Worm (Caenorhabditis elegans) whole organism, mixed stage, embryonic: ENCODE data around the gene npr-33.

Source experiments
- M03D4.4 ChIP-seq: sonication (generic microtip); optimal IDR thresholded peaks from 2 replicates; lab custom pipeline; 2017; ENCODE audit warnings: mild to moderate bottlenecking, missing genetic modification characterization, missing compliant biosample characterization
- bed-3 ChIP-seq: fragments of 200-800 bp; sonication (Bioruptor generic); optimal IDR thresholded peaks from 3 replicates; lab custom pipeline; 2018; ENCODE audit warnings: mild to moderate bottlenecking, missing genetic modification characterization, moderate library complexity, missing compliant biosample characterization
- elt-1 ChIP-seq: sonication (generic microtip); optimal IDR thresholded peaks from 2 replicates; lab custom pipeline; 2017; ENCODE audit warnings: missing genetic modification characterization, mild to moderate bottlenecking, missing compliant biosample characterization, antibody characterized with exemption, moderate library complexity, borderline replicate concordance; ENCODE audit not compliant: insufficient read depth
- elt-3 ChIP-seq: fragments of 150-350 bp; optimal IDR thresholded peaks from 2 replicates; lab custom pipeline; 2014; ENCODE audit warnings: missing biosample characterization, missing genetic modification characterization
- ham-2 ChIP-seq: fragments of 200-800 bp; sonication (Bioruptor generic); optimal IDR thresholded peaks from 2 replicates; lab custom pipeline; 2018; ENCODE audit warnings: mild to moderate bottlenecking, missing genetic modification characterization, missing compliant biosample characterization
- hlh-1 ChIP-seq: fragments of 150-350 bp; optimal IDR thresholded peaks from 2 replicates; lab custom pipeline; 2014; ENCODE audit warnings: missing biosample characterization, missing genetic modification reagents, missing genetic modification characterization
- lin-13 ChIP-seq: fragments of 150-350 bp; optimal IDR thresholded peaks from 2 replicates; lab custom pipeline; 2014; ENCODE audit warnings: missing biosample characterization, missing genetic modification characterization
- lsy-2 ChIP-seq: fragments of 150-350 bp; optimal IDR thresholded peaks from 2 replicates; lab custom pipeline; 2014; ENCODE audit warnings: missing biosample characterization, missing genetic modification characterization
- nhr-12 ChIP-seq: fragments of 150-350 bp; optimal IDR thresholded peaks from 2 replicates; lab custom pipeline; 2014; ENCODE audit warnings: missing biosample characterization, missing genetic modification characterization
- nhr-237 ChIP-seq: fragments of 150-350 bp; optimal IDR thresholded peaks from 2 replicates; lab custom pipeline; 2014; ENCODE audit warnings: missing biosample characterization, missing genetic modification characterization
- nhr-76 ChIP-seq: sonication (generic microtip); optimal IDR thresholded peaks from 2 replicates; lab custom pipeline; 2017; ENCODE audit warnings: missing biosample characterization, missing genetic modification characterization
- pha-4 ChIP-seq: fragments of 150-350 bp; optimal IDR thresholded peaks from 2 replicates; lab custom pipeline; 2018; ENCODE audit warnings: missing biosample characterization, missing genetic modification reagents, missing genetic modification characterization
- snpc-4 ChIP-seq: fragments of 150-350 bp; optimal IDR thresholded peaks from 2 replicates; lab custom pipeline; 2014; ENCODE audit warnings: missing biosample characterization, missing genetic modification characterization
- unc-62 ChIP-seq: fragments of 150-350 bp; optimal IDR thresholded peaks from 2 replicates; lab custom pipeline; 2014; ENCODE audit warnings: missing biosample characterization, missing genetic modification reagents, missing genetic modification characterization

ce11 chrX:15881027-15881426, 29.4 kb upstream of the npr-33 start:
- TF ChIP-seq lsy-2 = no peak
- no peak for TF ChIP-seq unc-62 (GFP tag; lab: Kevin White, UChicago)
- peak; percentile 22 for TF ChIP-seq pha-4 (tag; lab: Kevin White, UChicago)
- peak; percentile 16 for TF ChIP-seq M03D4.4 (tag; lab: Kevin White, UChicago)
- TF ChIP-seq snpc-4 (tag; lab: Kevin White, UChicago) = no peak
- no peak for TF ChIP-seq nhr-237 (tag; lab: Kevin White, UChicago)
- TF ChIP-seq elt-3 (tag; lab: Kevin White, UChicago) = no peak
- peak; percentile 53 for TF ChIP-seq ham-2 (GFP tag; lab: Kevin White, UChicago)
- TF ChIP-seq nhr-76 = no peak
- no peak for TF ChIP-seq elt-1
- TF ChIP-seq bed-3 = no peak
- TF ChIP-seq lin-13 = no peak
- no peak for TF ChIP-seq hlh-1 (tag; lab: Kevin White, UChicago)
- no peak for TF ChIP-seq nhr-12 (tag; lab: Kevin White, UChicago)
